Fruit fly (Drosophila melanogaster) whole organism, prepupa: ENCODE results near the gene CG14270.
A peak's percentile ranks its signal among the peaks of the same experiment; 100 is the strongest.

Source experiments
- Blimp-1 ChIP-seq: fragments of 200-800 bp; sonication (Bioruptor generic); optimal IDR thresholded peaks from 3 replicates; lab custom pipeline; 2017; ENCODE audit warnings: missing biosample characterization, missing genetic modification characterization, mild to moderate bottlenecking, moderate library complexity, missing genetic modification reagents
- CG11902 ChIP-seq: fragments of 200-800 bp; sonication (Bioruptor generic); optimal IDR thresholded peaks from 3 replicates; lab custom pipeline; 2016; ENCODE audit warnings: missing biosample characterization, missing genetic modification characterization
- CG15336 ChIP-seq: fragments of 200-800 bp; sonication (Bioruptor generic); IDR thresholded peaks from 2 replicates; pipeline ENCODE4 v1.3.6; 2022; ENCODE audit warnings: missing biosample characterization, missing genetic modification characterization
- CG3032 ChIP-seq: fragments of 200-800 bp; optimal IDR thresholded peaks from 2 replicates; lab custom pipeline; 2019; ENCODE audit warnings: missing biosample characterization, mild to moderate bottlenecking, missing genetic modification characterization, moderate library complexity
- CG32006 ChIP-seq: fragments of 200-800 bp; sonication (Bioruptor generic); optimal IDR thresholded peaks from 3 replicates; lab custom pipeline; 2017; ENCODE audit warnings: missing biosample characterization, mild to moderate bottlenecking, missing genetic modification characterization
- CG3919 ChIP-seq: fragments of 200-800 bp; sonication (Bioruptor generic); optimal IDR thresholded peaks from 3 replicates; lab custom pipeline; 2016; ENCODE audit warnings: missing biosample characterization, missing genetic modification characterization
- CG4318 ChIP-seq: fragments of 200-800 bp; sonication (Bioruptor generic); optimal IDR thresholded peaks from 3 replicates; lab custom pipeline; 2017; ENCODE audit warnings: missing biosample characterization, mild to moderate bottlenecking, missing genetic modification characterization
- CG6163 ChIP-seq: fragments of 200-800 bp; sonication (Bioruptor generic); IDR thresholded peaks from 3 replicates; pipeline ENCODE4 v1.3.6; 2022; ENCODE audit warnings: missing biosample characterization, missing genetic modification characterization
- CG6792 ChIP-seq: fragments of 200-800 bp; sonication (Bioruptor generic); optimal IDR thresholded peaks from 3 replicates; lab custom pipeline; 2016; ENCODE audit warnings: missing biosample characterization, missing genetic modification characterization
- CG6808 ChIP-seq: fragments of 200-800 bp; sonication (Bioruptor generic); optimal IDR thresholded peaks from 3 replicates; lab custom pipeline; 2017; ENCODE audit warnings: missing biosample characterization, missing genetic modification characterization, mild to moderate bottlenecking, moderate library complexity, missing genetic modification reagents
- CG6854 ChIP-seq: fragments of 200-800 bp; sonication (Bioruptor generic); optimal IDR thresholded peaks from 2 replicates; lab custom pipeline; 2017; ENCODE audit warnings: missing biosample characterization, mild to moderate bottlenecking, missing genetic modification characterization
- CG7368 ChIP-seq: fragments of 200-800 bp; sonication (Bioruptor generic); optimal IDR thresholded peaks from 3 replicates; lab custom pipeline; 2016; ENCODE audit warnings: missing biosample characterization, missing genetic modification characterization
- CG8119 ChIP-seq: fragments of 200-800 bp; sonication (Bioruptor generic); IDR thresholded peaks from 3 replicates; pipeline ENCODE4 v1.3.6; 2022; ENCODE audit warnings: missing biosample characterization, missing genetic modification characterization
- CG8319 ChIP-seq: fragments of 200-800 bp; sonication (Bioruptor generic); optimal IDR thresholded peaks from 3 replicates; lab custom pipeline; 2016; ENCODE audit warnings: missing biosample characterization, missing genetic modification characterization
- CG8632 ChIP-seq: fragments of 200-800 bp; sonication (Bioruptor generic); optimal IDR thresholded peaks from 3 replicates; lab custom pipeline; 2016; ENCODE audit warnings: missing biosample characterization, missing genetic modification characterization
- CG9139 ChIP-seq: fragments of 200-800 bp; sonication (Bioruptor generic); optimal IDR thresholded peaks from 3 replicates; lab custom pipeline; 2017; ENCODE audit warnings: missing biosample characterization, mild to moderate bottlenecking, missing genetic modification characterization
- Eip75B ChIP-seq: fragments of 200-800 bp; sonication (Bioruptor generic); optimal IDR thresholded peaks from 3 replicates; lab custom pipeline; 2016; ENCODE audit warnings: missing biosample characterization, missing genetic modification characterization
- Eip78C ChIP-seq: fragments of 200-800 bp; sonication (Bioruptor generic); peaks from one replicate; lab custom pipeline; 2016; ENCODE audit warnings: missing biosample characterization, missing genetic modification characterization
- Ets96B ChIP-seq: fragments of 200-800 bp; optimal IDR thresholded peaks from 2 replicates; lab custom pipeline; 2019; ENCODE audit warnings: missing biosample characterization, mild to moderate bottlenecking, missing genetic modification characterization, moderate library complexity
- Gug ChIP-seq: fragments of 200-800 bp; sonication (Bioruptor generic); IDR thresholded peaks from 2 replicates; pipeline ENCODE4 v1.3.6; 2022; ENCODE audit warnings: missing biosample characterization, missing genetic modification characterization
- Hr38 ChIP-seq: sonication (Bioruptor generic); optimal IDR thresholded peaks from 2 replicates; lab custom pipeline; 2016; ENCODE audit warnings: missing biosample characterization, missing genetic modification characterization
- Hr39 ChIP-seq: fragments of 200-800 bp; sonication (Bioruptor generic); optimal IDR thresholded peaks from 2 replicates; lab custom pipeline; 2016; ENCODE audit warnings: missing biosample characterization, missing genetic modification characterization
- Hr4 ChIP-seq: fragments of 200-800 bp; sonication (Bioruptor generic); optimal IDR thresholded peaks from 3 replicates; lab custom pipeline; 2016; ENCODE audit warnings: missing biosample characterization, missing genetic modification characterization
- Lpt ChIP-seq: fragments of 200-800 bp; sonication (Bioruptor generic); optimal IDR thresholded peaks from 3 replicates; lab custom pipeline; 2016; ENCODE audit warnings: missing biosample characterization, missing genetic modification characterization
- OdsH ChIP-seq: fragments of 200-800 bp; sonication (Bioruptor generic); optimal IDR thresholded peaks from 3 replicates; lab custom pipeline; 2016; ENCODE audit warnings: missing biosample characterization, missing genetic modification characterization
- Smox ChIP-seq: fragments of 200-800 bp; sonication (Bioruptor generic); optimal IDR thresholded peaks from 3 replicates; lab custom pipeline; 2016; ENCODE audit warnings: missing biosample characterization, missing genetic modification characterization
- Sox102F ChIP-seq: fragments of 200-800 bp; sonication (Bioruptor generic); optimal IDR thresholded peaks from 2 replicates; lab custom pipeline; 2016; ENCODE audit warnings: missing biosample characterization, mild to moderate bottlenecking, missing genetic modification characterization
- Sox14 ChIP-seq: fragments of 200-800 bp; sonication (Bioruptor generic); optimal IDR thresholded peaks from 3 replicates; lab custom pipeline; 2016; ENCODE audit warnings: missing biosample characterization, missing genetic modification characterization
- Sox15 ChIP-seq: fragments of 200-800 bp; sonication (Bioruptor generic); optimal IDR thresholded peaks from 3 replicates; lab custom pipeline; 2016; ENCODE audit warnings: missing biosample characterization, missing genetic modification characterization
- achi ChIP-seq: fragments of 200-800 bp; sonication (Bioruptor generic); optimal IDR thresholded peaks from 3 replicates; lab custom pipeline; 2016; ENCODE audit warnings: missing biosample characterization, missing genetic modification characterization
- acj6 ChIP-seq: fragments of 200-800 bp; sonication (Bioruptor generic); optimal IDR thresholded peaks from 3 replicates; lab custom pipeline; 2016; ENCODE audit warnings: missing biosample characterization, missing genetic modification characterization
- cyc ChIP-seq: fragments of 200-800 bp; sonication (Bioruptor generic); optimal IDR thresholded peaks from 3 replicates; lab custom pipeline; 2016; ENCODE audit warnings: missing biosample characterization, missing genetic modification characterization
- eg ChIP-seq: fragments of 200-800 bp; sonication (Bioruptor generic); IDR thresholded peaks from 3 replicates; pipeline ENCODE4 v1.3.6; 2022; ENCODE audit warnings: missing biosample characterization, missing genetic modification characterization
- esn ChIP-seq: fragments of 200-800 bp; sonication (Bioruptor generic); optimal IDR thresholded peaks from 2 replicates; lab custom pipeline; 2016; ENCODE audit warnings: missing biosample characterization, mild to moderate bottlenecking, missing genetic modification characterization, moderate library complexity
- fd59A ChIP-seq: fragments of 200-800 bp; sonication (Bioruptor generic); optimal IDR thresholded peaks from 2 replicates; lab custom pipeline; 2017; ENCODE audit warnings: missing biosample characterization, mild to moderate bottlenecking, missing genetic modification characterization, missing genetic modification reagents
- fd85E ChIP-seq: fragments of 200-800 bp; sonication (Bioruptor generic); optimal IDR thresholded peaks from 3 replicates; lab custom pipeline; 2016; ENCODE audit warnings: missing biosample characterization, missing genetic modification characterization
- fkh ChIP-seq: fragments of 200-800 bp; sonication (Bioruptor generic); optimal IDR thresholded peaks from 3 replicates; lab custom pipeline; 2017; ENCODE audit warnings: missing biosample characterization, mild to moderate bottlenecking, missing genetic modification characterization, moderate library complexity
- lz ChIP-seq: fragments of 200-800 bp; sonication (Bioruptor generic); optimal IDR thresholded peaks from 3 replicates; lab custom pipeline; 2016; ENCODE audit warnings: missing biosample characterization, missing genetic modification characterization
- net ChIP-seq: fragments of 200-800 bp; sonication (Bioruptor generic); optimal IDR thresholded peaks from 3 replicates; lab custom pipeline; 2016; ENCODE audit warnings: missing biosample characterization, missing genetic modification characterization
- salr ChIP-seq, 2 experiments: fragments of 200-800 bp; sonication (Bioruptor generic); optimal IDR thresholded peaks; 3 replicates each; lab custom pipeline; 2016 to 2018; ENCODE audit warnings: missing biosample characterization in 2 of 2, missing genetic modification characterization in 2 of 2, mild to moderate bottlenecking in 1 of 2
- spab ChIP-seq: fragments of 200-800 bp; sonication (Bioruptor generic); optimal IDR thresholded peaks from 2 replicates; lab custom pipeline; 2017; ENCODE audit warnings: missing biosample characterization, mild to moderate bottlenecking, missing genetic modification characterization, missing genetic modification reagents
- ss ChIP-seq, 2 experiments: fragments of 200-800 bp; sonication (Bioruptor generic); optimal IDR thresholded peaks; 2 replicates in 1 of 2; 3 replicates in 1 of 2; lab custom pipeline; 2017 to 2018; ENCODE audit warnings: mild to moderate bottlenecking in 2 of 2, missing biosample characterization in 2 of 2, missing genetic modification characterization in 2 of 2, moderate library complexity in 1 of 2
- vri ChIP-seq: fragments of 200-800 bp; sonication (Bioruptor generic); optimal IDR thresholded peaks from 3 replicates; lab custom pipeline; 2016; ENCODE audit warnings: missing biosample characterization, mild to moderate bottlenecking, missing genetic modification characterization

The CG14270 gene

DNA sequence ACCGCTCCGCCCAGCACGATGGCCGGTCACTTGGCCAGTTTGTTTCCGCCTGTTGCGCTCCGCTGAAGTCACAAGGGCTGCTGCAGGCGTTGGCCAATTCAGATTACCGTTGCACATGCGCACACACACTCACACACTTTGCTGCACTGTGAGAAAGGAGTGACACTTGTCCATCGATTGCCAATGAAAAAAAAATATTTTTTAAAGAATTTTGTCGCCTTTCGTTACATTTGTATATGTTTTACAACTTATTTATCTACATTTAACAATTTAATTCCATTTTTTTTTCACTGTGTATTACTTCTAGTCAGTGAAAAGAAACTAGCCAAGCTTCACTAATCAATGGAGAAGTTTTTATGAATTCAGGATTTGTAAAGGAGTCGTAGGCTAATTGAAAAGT, 9.2 kb downstream of the CG14270 start (continued):
- TF ChIP-seq OdsH (GFP tag; lab: Kevin White, UChicago) (peak; percentile 78), CG6792 (peak; percentile 67), vri (peak; percentile 31), Eip78C (GFP tag; lab: Kevin White, UChicago) (peak; percentile 95), Eip75B (GFP tag; lab: Kevin White, UChicago) (peak; percentile 77), CG4318 (GFP tag; lab: Kevin White, UChicago) (peak; percentile 70), fd59A (GFP tag; lab: Kevin White, UChicago) (peak; percentile 50), Sox14 (GFP tag; lab: Kevin White, UChicago) (peak; percentile 75), esn (GFP tag; lab: Kevin White, UChicago) (peak; percentile 83), CG3919 (GFP tag; lab: Kevin White, UChicago) (peak; percentile 82), Sox15 (peak; percentile 50), CG6854 (GFP tag; lab: Kevin White, UChicago) (no peak), Ets96B (tag; lab: Kevin White, UChicago) (peak; percentile 61), CG3032 (peak; percentile 66), fkh (GFP tag; lab: Kevin White, UChicago) (no peak), CG11902 (GFP tag; lab: Kevin White, UChicago) (peak; percentile 40), net (GFP tag; lab: Kevin White, UChicago) (peak; percentile 72), Sox102F (GFP tag; lab: Kevin White, UChicago) (peak; percentile 80), acj6 (GFP tag; lab: Kevin White, UChicago) (peak; percentile 81), achi (GFP tag; lab: Kevin White, UChicago) (peak; percentile 82), Smox (peak; percentile 77), Lpt (GFP tag; lab: Kevin White, UChicago) (peak; percentile 63), CG8119 (GFP tag; lab: Robert Waterston, UW) (peak; percentile 78), fd85E (GFP tag; lab: Kevin White, UChicago) (no peak), cyc (GFP tag; lab: Kevin White, UChicago) (peak; percentile 77), CG7368 (peak; percentile 58), Hr38 (GFP tag; lab: Kevin White, UChicago) (no peak), ss (GFP tag; optimal IDR thresholded peaks at IDR 0.05; lab: Kevin White, UChicago) (peak; percentile 23 to 65)

dm6 chrX:3474476-3475439, 10.4 kb downstream of the CG14270 start, which contains the start of gene CG12206:
Gene CG12206, minus strand, starts transcription at chrX:3474524.
- TF ChIP-seq CG11902 (GFP tag; lab: Kevin White, UChicago): peak; percentile 42
- peak; percentile 88 for TF ChIP-seq spab (GFP tag; lab: Kevin White, UChicago)
- TF ChIP-seq Blimp-1 (GFP tag; lab: Kevin White, UChicago): peak; percentile 66
- peak; percentile 84 for TF ChIP-seq CG32006
- TF ChIP-seq CG6854 (GFP tag; lab: Kevin White, UChicago): peak; percentile 60
- no peak for TF ChIP-seq fd85E (GFP tag; lab: Kevin White, UChicago)
- no peak for TF ChIP-seq Hr39 (GFP tag; lab: Kevin White, UChicago)
- peak; percentile 66 for TF ChIP-seq Lpt (GFP tag; lab: Kevin White, UChicago)
- peak; percentile 86 for TF ChIP-seq CG8119 (GFP tag; lab: Robert Waterston, UW)
- peak; percentile 7 for TF ChIP-seq Smox
- TF ChIP-seq CG7368: peak; percentile 41
- TF ChIP-seq CG3032: peak; percentile 90
- peak; percentile 88 for TF ChIP-seq Ets96B (tag; lab: Kevin White, UChicago)
- peak; percentile 59 for TF ChIP-seq esn (GFP tag; lab: Kevin White, UChicago)
- peak; percentile 93 to 96 for TF ChIP-seq ss (GFP tag; optimal IDR thresholded peaks at IDR 0.05; lab: Kevin White, UChicago)
- peak; percentile 80 for TF ChIP-seq net (GFP tag; lab: Kevin White, UChicago)
- TF ChIP-seq CG15336 (GFP tag; lab: Robert Waterston, UW): peak; percentile 66
- peak; percentile 58 for TF ChIP-seq CG8319 (GFP tag; lab: Kevin White, UChicago)
- peak; percentile 32; the same call in 1 of the 2 replicates for TF ChIP-seq Gug (GFP tag; lab: Robert Waterston, UW)
- TF ChIP-seq CG4318 (GFP tag; lab: Kevin White, UChicago): peak; percentile 65
- TF ChIP-seq achi (GFP tag; lab: Kevin White, UChicago): peak; percentile 71
- TF ChIP-seq Sox102F (GFP tag; lab: Kevin White, UChicago): peak; percentile 25
- peak; percentile 21 for TF ChIP-seq lz
- TF ChIP-seq CG9139 (GFP tag; lab: Kevin White, UChicago): peak; percentile 91
- peak; percentile 91 for TF ChIP-seq CG6808 (GFP tag; lab: Kevin White, UChicago)
- TF ChIP-seq Sox14 (GFP tag; lab: Kevin White, UChicago): no peak
- TF ChIP-seq CG3919 (GFP tag; lab: Kevin White, UChicago): peak; percentile 57
- TF ChIP-seq Hr4: peak; percentile 36
- TF ChIP-seq salr (GFP tag; optimal IDR thresholded peaks at IDR 0.05; lab: Kevin White, UChicago): peak; percentile 59 to 76
- TF ChIP-seq fkh (GFP tag; lab: Kevin White, UChicago): peak; percentile 33
- TF ChIP-seq CG6792: peak; percentile 63
- peak; percentile 57 for TF ChIP-seq acj6 (GFP tag; lab: Kevin White, UChicago)
- TF ChIP-seq CG8632 (GFP tag; lab: Kevin White, UChicago): peak; percentile 81
- peak; percentile 80 for TF ChIP-seq eg (GFP tag; lab: Robert Waterston, UW)
- TF ChIP-seq OdsH (GFP tag; lab: Kevin White, UChicago): peak; percentile 54
- peak; percentile 87 for TF ChIP-seq CG6163 (GFP tag; lab: Robert Waterston, UW)
